Worm (Caenorhabditis elegans): ENCODE measurements around the gene snf-6.

DNA sequence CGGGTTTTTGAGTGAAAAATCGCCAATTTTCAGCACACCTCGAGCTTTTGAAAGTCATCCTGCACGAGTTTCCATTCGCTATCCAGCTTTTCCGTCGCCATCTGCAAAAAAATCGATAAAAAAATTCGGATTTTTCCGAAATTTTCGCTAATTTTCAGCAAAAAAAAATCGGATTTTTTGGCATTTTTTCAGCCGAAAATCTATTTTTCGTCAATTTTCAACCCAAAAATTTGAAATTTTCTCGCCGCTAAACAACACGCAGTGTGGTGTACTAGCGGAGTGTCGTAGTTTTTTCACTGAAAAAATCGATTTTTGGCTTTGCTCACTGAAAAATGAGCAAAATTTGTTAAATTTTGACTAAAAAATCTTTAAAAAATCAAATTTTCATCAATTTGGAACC is 14.7 kb downstream of the snf-6 start, which contains the start of gene tmem-120:
- no peak for TF ChIP-seq tbx-37 (GFP tag; conservative IDR thresholded peaks at IDR 0.05)
- no peak for TF ChIP-seq tra-4 (tag; optimal IDR thresholded peaks at IDR 0.05)
- TF ChIP-seq ama-1 (optimal IDR thresholded peaks at IDR 0.05): no peak
- no peak for TF ChIP-seq scrt-1 (GFP tag; IDR thresholded peaks at IDR 0.05)

Measured in whole organism, early embryonic.